Worm (Caenorhabditis elegans) whole organism, L2 larva: ENCODE data around the gene ZK180.5.

Experiments used
- C34F6.9 ChIP-seq: fragments of 150-350 bp; optimal IDR thresholded peaks from 2 replicates; lab custom pipeline; 2014; ENCODE audit warnings: missing biosample characterization, missing genetic modification characterization
- R02D3.7 ChIP-seq: fragments of 150-350 bp; optimal IDR thresholded peaks from 2 replicates; lab custom pipeline; 2014; ENCODE audit warnings: missing biosample characterization, missing genetic modification characterization
- Y55F3AM.14 ChIP-seq: fragments of 200-800 bp; sonication (Bioruptor generic); optimal IDR thresholded peaks from 2 replicates; lab custom pipeline; 2018; ENCODE audit warnings: mild to moderate bottlenecking, missing genetic modification characterization, missing compliant biosample characterization
- ZK546.5 ChIP-seq: sonication (generic microtip); optimal IDR thresholded peaks from 2 replicates; lab custom pipeline; 2017; ENCODE audit warnings: missing biosample characterization, missing genetic modification characterization
- alr-1 ChIP-seq: fragments of 150-350 bp; optimal IDR thresholded peaks from 2 replicates; lab custom pipeline; 2014; ENCODE audit warnings: missing biosample characterization, missing genetic modification characterization
- ama-1 ChIP-seq: fragments of 150-350 bp; optimal IDR thresholded peaks from 2 replicates; lab custom pipeline; 2018; ENCODE audit warnings: inconsistent platforms
- blmp-1 ChIP-seq: sonication (generic microtip); optimal IDR thresholded peaks from 2 replicates; lab custom pipeline; 2017; ENCODE audit warnings: missing genetic modification characterization, mild to moderate bottlenecking, missing compliant biosample characterization, antibody characterized with exemption, moderate library complexity; ENCODE audit not compliant: insufficient read depth
- ceh-82 ChIP-seq: fragments of 150-350 bp; optimal IDR thresholded peaks from 2 replicates; lab custom pipeline; 2014; ENCODE audit warnings: missing biosample characterization, missing genetic modification characterization
- crh-2 ChIP-seq: sonication (generic microtip); optimal IDR thresholded peaks from 2 replicates; lab custom pipeline; 2017; ENCODE audit warnings: missing biosample characterization, missing genetic modification characterization
- dmd-4 ChIP-seq: sonication (generic microtip); optimal IDR thresholded peaks from 2 replicates; lab custom pipeline; 2017; ENCODE audit warnings: missing biosample characterization, missing genetic modification characterization
- egl-27 ChIP-seq: sonication (generic microtip); optimal IDR thresholded peaks from 3 replicates; lab custom pipeline; 2017; ENCODE audit warnings: missing biosample characterization, missing genetic modification reagents, missing genetic modification characterization
- elt-1 ChIP-seq: fragments of 150-350 bp; optimal IDR thresholded peaks from 2 replicates; lab custom pipeline; 2014; ENCODE audit warnings: missing biosample characterization, missing genetic modification characterization
- fos-1 ChIP-seq: fragments of 150-350 bp; optimal IDR thresholded peaks from 2 replicates; lab custom pipeline; 2014; ENCODE audit warnings: missing biosample characterization, missing genetic modification characterization
- lin-11 ChIP-seq: fragments of 150-350 bp; sonication (generic microtip); optimal IDR thresholded peaks from 2 replicates; lab custom pipeline; 2014; ENCODE audit warnings: missing biosample characterization, missing genetic modification characterization, inconsistent platforms, mixed read lengths
- lsy-2 ChIP-seq, 2 experiments: fragments of 150-350 bp in 1 of 2; sonication (generic microtip) in 1 of 2; optimal IDR thresholded peaks; 2 replicates each; lab custom pipeline; 2014 to 2017; ENCODE audit warnings: missing biosample characterization in 2 of 2, missing genetic modification characterization in 2 of 2
- mbf-1 ChIP-seq: sonication (generic microtip); optimal IDR thresholded peaks from 2 replicates; lab custom pipeline; 2017; ENCODE audit warnings: missing biosample characterization, missing genetic modification characterization
- nhr-11 ChIP-seq: fragments of 150-350 bp; optimal IDR thresholded peaks from 2 replicates; lab custom pipeline; 2014; ENCODE audit warnings: missing biosample characterization, missing genetic modification characterization
- nhr-12 ChIP-seq: fragments of 150-350 bp; optimal IDR thresholded peaks from 2 replicates; lab custom pipeline; 2014; ENCODE audit warnings: missing biosample characterization, missing genetic modification characterization
- nhr-21 ChIP-seq: fragments of 150-350 bp; optimal IDR thresholded peaks from 2 replicates; lab custom pipeline; 2014; ENCODE audit warnings: missing biosample characterization, missing genetic modification characterization
- nhr-23 ChIP-seq: fragments of 150-350 bp; optimal IDR thresholded peaks from 2 replicates; lab custom pipeline; 2014; ENCODE audit warnings: missing biosample characterization, missing genetic modification reagents, missing genetic modification characterization
- nhr-25 ChIP-seq: fragments of 150-350 bp; sonication (generic microtip); optimal IDR thresholded peaks from 3 replicates; lab custom pipeline; 2014; ENCODE audit warnings: missing biosample characterization, missing genetic modification characterization
- nhr-77 ChIP-seq: fragments of 150-350 bp; optimal IDR thresholded peaks from 2 replicates; lab custom pipeline; 2014; ENCODE audit warnings: missing biosample characterization, missing genetic modification characterization
- peb-1 ChIP-seq: fragments of 150-350 bp; optimal IDR thresholded peaks from 2 replicates; lab custom pipeline; 2014; ENCODE audit warnings: missing biosample characterization, missing genetic modification characterization
- sem-4 ChIP-seq: fragments of 150-350 bp; optimal IDR thresholded peaks from 2 replicates; lab custom pipeline; 2014; ENCODE audit warnings: missing biosample characterization, missing genetic modification reagents, missing genetic modification characterization
- skn-1 ChIP-seq: sonication (generic microtip); optimal IDR thresholded peaks from 2 replicates; lab custom pipeline; 2017; ENCODE audit warnings: missing biosample characterization, missing genetic modification characterization
- sma-3 ChIP-seq: sonication (generic microtip); optimal IDR thresholded peaks from 2 replicates; lab custom pipeline; 2016; ENCODE audit warnings: missing genetic modification reagents, missing genetic modification characterization, missing compliant biosample characterization
- sma-9 ChIP-seq, 2 experiments: fragments of 150-350 bp in 1 of 2; sonication (generic microtip) in 1 of 2; optimal IDR thresholded peaks; 2 replicates each; lab custom pipeline; 2014 to 2016; ENCODE audit warnings: missing genetic modification characterization in 2 of 2, mild to moderate bottlenecking in 1 of 2, missing biosample characterization in 1 of 2, missing compliant biosample characterization in 1 of 2, missing genetic modification reagents in 1 of 2, moderate library complexity in 1 of 2
- snpc-4 ChIP-seq: fragments of 150-350 bp; optimal IDR thresholded peaks from 2 replicates; lab custom pipeline; 2014; ENCODE audit warnings: missing biosample characterization, missing genetic modification characterization
- unc-39 ChIP-seq: fragments of 150-350 bp; optimal IDR thresholded peaks from 2 replicates; lab custom pipeline; 2014; ENCODE audit warnings: missing biosample characterization, missing genetic modification characterization
- unc-55 ChIP-seq: fragments of 150-350 bp; sonication (generic microtip); optimal IDR thresholded peaks from 3 replicates; lab custom pipeline; 2014; ENCODE audit warnings: missing biosample characterization, missing genetic modification reagents, missing genetic modification characterization
- unc-62 ChIP-seq: fragments of 150-350 bp; optimal IDR thresholded peaks from 2 replicates; lab custom pipeline; 2014; ENCODE audit warnings: missing biosample characterization, missing genetic modification reagents, missing genetic modification characterization
- zag-1 ChIP-seq: fragments of 150-350 bp; optimal IDR thresholded peaks from 2 replicates; lab custom pipeline; 2014; ENCODE audit warnings: missing biosample characterization, missing genetic modification characterization
- ztf-1 ChIP-seq: fragments of 200-800 bp; sonication (Bioruptor generic); conservative IDR thresholded peaks from 2 replicates; pipeline ENCODE4 v1.3.6; 2022; ENCODE audit warnings: missing genetic modification characterization, missing compliant biosample characterization

Gene ZK180.5

DNA sequence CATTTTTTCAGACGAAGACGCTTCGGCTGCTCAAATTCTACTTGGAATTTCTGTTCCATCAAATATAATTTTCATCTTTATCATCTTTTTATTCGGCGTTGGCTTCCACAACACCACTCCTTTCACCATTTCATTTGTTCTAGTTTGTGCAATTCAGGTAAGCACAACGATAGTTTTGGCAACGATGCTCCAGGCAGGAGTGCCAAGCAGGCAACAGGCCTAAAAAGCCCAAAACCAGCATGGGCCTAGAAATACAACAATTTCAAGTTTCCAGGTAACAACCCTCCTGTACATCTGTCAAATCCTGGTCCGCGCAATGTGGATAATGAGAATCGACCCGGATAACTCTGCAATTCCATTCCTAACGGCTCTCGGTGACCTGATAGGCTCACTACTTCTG lies 24.2 kb upstream of the ZK180.5 start:
- TF ChIP-seq ama-1 (lab: Kevin White, UChicago) = no peak
- no peak for TF ChIP-seq ztf-1 (GFP tag; lab: Robert Waterston, UW)
- TF ChIP-seq peb-1 (tag; lab: Kevin White, UChicago) = no peak
- no peak for TF ChIP-seq alr-1 (tag; lab: Kevin White, UChicago)
- no peak for TF ChIP-seq unc-55 (GFP tag; lab: Kevin White, UChicago)
- no peak for TF ChIP-seq nhr-11 (tag; lab: Kevin White, UChicago)
- no peak for TF ChIP-seq nhr-23 (tag; lab: Kevin White, UChicago)
- TF ChIP-seq elt-1 = no peak
- TF ChIP-seq snpc-4 (tag; lab: Kevin White, UChicago) = no peak
- TF ChIP-seq sma-3 (GFP tag; lab: Kevin White, UChicago) = no peak

- peak; percentile 86 for TF ChIP-seq snpc-4 (tag; lab: Kevin White, UChicago)
- no peak for TF ChIP-seq egl-27 (tag; lab: Kevin White, UChicago)
- TF ChIP-seq fos-1 (tag; lab: Kevin White, UChicago) = no peak
Measured at ce11 chrIV:4538672-4539071, 21.7 kb upstream of the ZK180.5 start.

- TF ChIP-seq zag-1 (tag; lab: Kevin White, UChicago) (no peak), lin-11 (tag; lab: Kevin White, UChicago) (no peak), R02D3.7 (tag; lab: Kevin White, UChicago) (no peak), nhr-25 (tag; lab: Kevin White, UChicago) (no peak), sma-3 (GFP tag; lab: Kevin White, UChicago) (no peak)
Measured at ce11 chrIV:4536247-4536646, 19.3 kb upstream of the ZK180.5 start, which contains the start of gene ZK185.2. Gene ZK185.2 (plus strand): TSS chrIV:4536547.

ce11 chrIV:4533025-4533424 lies 16.1 kb upstream of the ZK180.5 start, which contains the start of gene ZK185.4:
Gene ZK185.4 (minus strand): TSS chrIV:4533125.
- TF ChIP-seq ceh-82 = no peak
- no peak for TF ChIP-seq ZK546.5 (tag; lab: Kevin White, UChicago)
- TF ChIP-seq unc-39 (tag; lab: Kevin White, UChicago) = no peak
- no peak for TF ChIP-seq nhr-11 (tag; lab: Kevin White, UChicago)
- no peak for TF ChIP-seq crh-2
- TF ChIP-seq fos-1 (tag; lab: Kevin White, UChicago) = no peak
- no peak for TF ChIP-seq sem-4 (tag; lab: Kevin White, UChicago)
- TF ChIP-seq blmp-1 (tag; lab: Kevin White, UChicago) = no peak
- TF ChIP-seq mbf-1 (tag; lab: Kevin White, UChicago) = no peak
- no peak for TF ChIP-seq lsy-2 (tag; optimal IDR thresholded peaks at IDR 0.05; lab: Kevin White, UChicago)

ce11 chrIV:4530170-4530569 lies 13.2 kb upstream of the ZK180.5 start, which contains the start of gene ZK185.3:
Gene ZK185.3 (minus strand): TSS chrIV:4530432.
- TF ChIP-seq skn-1 (tag; lab: Kevin White, UChicago) (no peak), nhr-12 (no peak), sma-9 (GFP tag; optimal IDR thresholded peaks at IDR 0.05; lab: Kevin White, UChicago) (peak; percentile 35), sma-9 (tag; optimal IDR thresholded peaks at IDR 0.05; lab: Kevin White, UChicago) (no peak), nhr-77 (tag; lab: Kevin White, UChicago) (no peak), fos-1 (tag; lab: Kevin White, UChicago) (peak; percentile 77), ceh-82 (no peak), sma-3 (GFP tag; lab: Kevin White, UChicago) (no peak), C34F6.9 (no peak), elt-1 (no peak), nhr-11 (tag; lab: Kevin White, UChicago) (no peak)

- TF ChIP-seq zag-1 (tag; lab: Kevin White, UChicago) = no peak
- no peak for TF ChIP-seq dmd-4 (tag; lab: Kevin White, UChicago)
- TF ChIP-seq crh-2 = no peak
- no peak for TF ChIP-seq skn-1 (tag; lab: Kevin White, UChicago)
- no peak for TF ChIP-seq peb-1 (tag; lab: Kevin White, UChicago)
- TF ChIP-seq unc-62 (GFP tag; lab: Kevin White, UChicago) = no peak
- no peak for TF ChIP-seq Y55F3AM.14 (GFP tag; lab: Kevin White, UChicago)
- TF ChIP-seq nhr-21 (tag; lab: Kevin White, UChicago) = no peak
- no peak for TF ChIP-seq R02D3.7 (tag; lab: Kevin White, UChicago)
- no peak for TF ChIP-seq nhr-12
- TF ChIP-seq fos-1 (tag; lab: Kevin White, UChicago) = no peak
- no peak for TF ChIP-seq sem-4 (tag; lab: Kevin White, UChicago)
- TF ChIP-seq ZK546.5 (tag; lab: Kevin White, UChicago) = no peak
Measured at ce11 chrIV:4526724-4527123, 9.8 kb upstream of the ZK180.5 start.
